Worm (Caenorhabditis elegans) whole organism, midembryonic: ENCODE results near the gene C53A5.16.

Experiments
- flt-1 ChIP-seq: fragments of 200-800 bp; sonication (Bioruptor generic); IDR thresholded peaks from 2 replicates; pipeline ENCODE4 v1.3.6; 2022; ENCODE audit warnings: missing genetic modification characterization, missing compliant biosample characterization
- ref-1 ChIP-seq: fragments of 200-800 bp; sonication (Bioruptor generic); conservative IDR thresholded peaks from 2 replicates; pipeline ENCODE4 v1.3.6; 2022; ENCODE audit warnings: missing genetic modification reagents, missing genetic modification characterization, missing compliant biosample characterization

DNA sequence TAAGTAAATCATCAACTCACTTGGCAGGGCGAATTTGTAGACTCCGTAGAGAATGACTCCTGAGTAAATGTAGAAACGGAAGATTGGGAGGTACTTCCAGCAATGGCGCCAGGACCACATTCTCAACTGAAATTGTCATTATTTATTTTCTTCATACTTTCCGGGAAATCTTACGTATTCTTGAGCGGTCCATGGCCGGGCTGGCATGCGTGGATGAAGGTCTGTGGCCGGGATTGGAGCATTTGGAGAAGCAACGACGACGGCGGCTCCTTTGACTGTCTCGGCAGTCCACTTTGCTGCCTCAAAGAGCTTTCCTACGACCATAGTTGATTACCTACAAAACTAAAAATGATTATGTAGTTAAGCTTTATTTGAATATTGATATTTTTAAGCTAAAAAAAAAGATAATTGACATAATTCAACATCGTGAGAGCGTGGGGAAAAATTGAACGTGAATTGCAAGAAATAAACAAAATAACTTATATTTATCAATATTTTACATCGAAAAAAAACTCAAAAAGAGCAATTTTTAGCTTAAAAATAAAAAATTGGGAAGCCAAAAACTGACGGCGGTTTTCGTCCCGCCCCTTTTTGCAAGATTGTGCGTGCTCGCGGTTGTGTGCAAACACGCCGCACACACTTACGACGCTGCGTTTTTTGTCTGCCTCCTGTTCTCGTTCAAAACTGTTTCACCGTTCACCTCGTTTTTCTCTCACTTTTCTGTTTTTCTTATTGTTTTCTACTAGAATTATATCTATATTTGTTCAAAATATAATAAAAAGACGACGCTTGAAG lies 1.6 kb upstream of the C53A5.16 start, which contains the start of gene ril-1:
- TF ChIP-seq ref-1 (GFP tag; lab: Robert Waterston, UW): no peak
- TF ChIP-seq flt-1: no peak
